Worm (Caenorhabditis elegans): Measurements from ENCODE around the gene mel-11.

DNA sequence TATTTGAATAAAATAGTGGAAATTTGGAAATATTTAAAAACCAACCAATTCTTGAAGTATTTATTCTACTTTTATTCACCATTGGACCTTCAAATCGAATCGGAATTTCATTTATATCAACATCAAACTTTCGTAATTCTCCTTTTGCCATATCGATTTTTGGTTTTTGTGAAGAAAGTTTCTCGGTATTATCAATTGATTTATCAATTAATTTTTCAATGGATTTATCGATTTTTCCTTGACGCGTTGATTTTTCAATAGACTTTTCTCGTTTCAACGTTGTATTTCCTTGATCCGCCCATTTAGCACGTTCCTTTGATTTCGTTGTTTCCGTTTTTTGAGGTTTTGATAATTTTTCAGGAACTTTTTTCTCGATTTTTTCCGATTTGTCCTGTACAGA, 11.1 kb downstream of the mel-11 start:
- TF ChIP-seq unc-120 (tag; optimal IDR thresholded peaks at IDR 0.05; ENCODE audit: poor library complexity, severe bottlenecking), result no peak
- no peak for TF ChIP-seq mab-5 (tag; optimal IDR thresholded peaks at IDR 0.05)
- no peak for TF ChIP-seq elt-1 (tag; optimal IDR thresholded peaks at IDR 0.05; ENCODE audit: borderline replicate concordance, insufficient read depth)
- no peak for TF ChIP-seq nhr-237 (tag; optimal IDR thresholded peaks at IDR 0.05)
- no peak for TF ChIP-seq sem-2 (GFP tag; optimal IDR thresholded peaks at IDR 0.05)
- TF ChIP-seq elt-3 (tag; optimal IDR thresholded peaks at IDR 0.05), result no peak
- TF ChIP-seq nhr-76 (tag; optimal IDR thresholded peaks at IDR 0.05), result no peak
- TF ChIP-seq ces-1 (GFP tag; optimal IDR thresholded peaks at IDR 0.05), result no peak

Measured in whole organism, mixed stage, embryonic.